Worm (Caenorhabditis elegans): ENCODE data around the gene T10D4.7.

DNA sequence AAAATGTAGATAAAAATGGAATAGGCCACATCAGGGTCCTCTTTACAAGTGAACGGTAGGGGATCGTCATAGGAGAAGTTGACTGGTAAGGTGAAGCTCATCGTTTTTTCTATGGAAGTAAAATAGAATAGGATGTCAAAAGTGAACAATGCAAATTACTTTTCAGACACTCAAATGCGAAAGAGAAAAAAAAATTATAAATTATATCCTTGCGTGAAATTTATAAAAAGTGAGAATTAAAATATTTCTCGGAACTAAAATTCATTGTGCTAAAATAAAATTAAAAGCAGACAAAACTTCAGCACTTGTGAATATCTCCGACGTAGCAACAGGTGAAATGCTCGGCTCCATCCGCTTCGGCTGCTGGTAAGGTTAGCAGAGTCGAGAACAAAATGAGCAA is 24.2 kb upstream of the T10D4.7 start, which contains the start of gene srg-22:
- TF ChIP-seq dao-5 (tag; optimal IDR thresholded peaks at IDR 0.05): no peak
- no peak for TF ChIP-seq W03F9.2 (tag; optimal IDR thresholded peaks at IDR 0.05)

Data from whole organism, L4/young adult.